Worm (Caenorhabditis elegans) whole organism, L2 larva: Measurements from ENCODE around the gene C40C9.3.

Source experiments
- ama-1 ChIP-seq: fragments of 150-350 bp; optimal IDR thresholded peaks from 2 replicates; lab custom pipeline; 2018; ENCODE audit warnings: inconsistent platforms
- dmd-4 ChIP-seq: sonication (generic microtip); optimal IDR thresholded peaks from 2 replicates; lab custom pipeline; 2017; ENCODE audit warnings: missing biosample characterization, missing genetic modification characterization
- elt-1 ChIP-seq: fragments of 150-350 bp; optimal IDR thresholded peaks from 2 replicates; lab custom pipeline; 2014; ENCODE audit warnings: missing biosample characterization, missing genetic modification characterization
- mbf-1 ChIP-seq: sonication (generic microtip); optimal IDR thresholded peaks from 2 replicates; lab custom pipeline; 2017; ENCODE audit warnings: missing biosample characterization, missing genetic modification characterization
- unc-55 ChIP-seq: fragments of 150-350 bp; sonication (generic microtip); optimal IDR thresholded peaks from 3 replicates; lab custom pipeline; 2014; ENCODE audit warnings: missing biosample characterization, missing genetic modification reagents, missing genetic modification characterization

ce11 chrX:13639577-13639976, 7.8 kb upstream of the C40C9.3 start, which contains the start of gene twk-20:
- TF ChIP-seq mbf-1 (tag; lab: Kevin White, UChicago) (no peak), dmd-4 (tag; lab: Kevin White, UChicago) (no peak), elt-1 (no peak), unc-55 (GFP tag; lab: Kevin White, UChicago) (no peak), ama-1 (lab: Kevin White, UChicago) (no peak)
